Worm (Caenorhabditis elegans): ENCODE measurements around the gene F22E5.2.
"Not testable (repeated sequence)": the region's sequence is repeated elsewhere in the genome, so short reads cannot be mapped to it uniquely, and the experiment has no call there.

DNA sequence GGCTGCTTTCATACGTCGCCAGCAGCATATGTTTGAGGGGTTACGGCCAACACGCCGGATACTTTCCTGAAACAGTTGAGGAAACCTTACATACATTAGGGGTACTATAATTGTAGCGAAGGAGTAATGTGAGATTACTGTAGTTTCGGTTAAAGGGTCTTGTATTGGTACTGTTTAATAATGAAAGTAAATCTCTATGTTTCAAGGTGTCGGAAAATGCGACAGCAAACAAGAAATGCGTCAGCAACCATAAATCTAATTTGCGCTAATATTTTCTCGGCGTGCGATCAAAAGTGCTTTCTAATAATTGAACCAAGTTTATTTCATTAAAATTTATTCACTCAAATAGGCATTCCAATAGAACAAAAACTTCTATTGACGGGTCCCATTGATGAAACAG is 7.1 kb downstream of the F22E5.2 start, which contains the start of gene sri-57:
- TF ChIP-seq B0310.2 (tag; optimal IDR thresholded peaks at IDR 0.05); ama-1 (optimal IDR thresholded peaks at IDR 0.05); ets-7 (tag; optimal IDR thresholded peaks at IDR 0.05); ceh-36 (tag; optimal IDR thresholded peaks at IDR 0.05); aly-1 (tag; optimal IDR thresholded peaks at IDR 0.05): not testable (repeated sequence)
